Fruit fly (Drosophila melanogaster) whole organism, prepupa: ENCODE measurements around the gene wapl.

Source experiments
- Blimp-1 ChIP-seq: fragments of 200-800 bp; sonication (Bioruptor generic); optimal IDR thresholded peaks from 3 replicates; lab custom pipeline; 2017; ENCODE audit warnings: missing biosample characterization, missing genetic modification characterization, mild to moderate bottlenecking, moderate library complexity, missing genetic modification reagents
- CG11294 ChIP-seq: fragments of 200-800 bp; sonication (Bioruptor generic); IDR thresholded peaks from 2 replicates; pipeline ENCODE4 v1.3.6; 2022; ENCODE audit warnings: missing biosample characterization, missing genetic modification characterization
- CG11762 ChIP-seq: fragments of 200-800 bp; sonication (Bioruptor generic); optimal IDR thresholded peaks from 3 replicates; lab custom pipeline; 2016; ENCODE audit warnings: missing biosample characterization, missing genetic modification characterization; ENCODE audit not compliant: insufficient read depth
- CG15336 ChIP-seq: fragments of 200-800 bp; sonication (Bioruptor generic); IDR thresholded peaks from 2 replicates; pipeline ENCODE4 v1.3.6; 2022; ENCODE audit warnings: missing biosample characterization, missing genetic modification characterization
- CG16779 ChIP-seq: fragments of 200-800 bp; sonication (Bioruptor generic); optimal IDR thresholded peaks from 3 replicates; lab custom pipeline; 2017; ENCODE audit warnings: missing biosample characterization, mild to moderate bottlenecking, missing genetic modification characterization
- CG31627 ChIP-seq: fragments of 200-800 bp; sonication (Bioruptor generic); optimal IDR thresholded peaks from 3 replicates; lab custom pipeline; 2016; ENCODE audit warnings: missing biosample characterization, missing genetic modification characterization
- CG32006 ChIP-seq: fragments of 200-800 bp; sonication (Bioruptor generic); optimal IDR thresholded peaks from 3 replicates; lab custom pipeline; 2017; ENCODE audit warnings: missing biosample characterization, mild to moderate bottlenecking, missing genetic modification characterization
- CG3919 ChIP-seq: fragments of 200-800 bp; sonication (Bioruptor generic); optimal IDR thresholded peaks from 3 replicates; lab custom pipeline; 2016; ENCODE audit warnings: missing biosample characterization, missing genetic modification characterization
- CG4318 ChIP-seq: fragments of 200-800 bp; sonication (Bioruptor generic); optimal IDR thresholded peaks from 3 replicates; lab custom pipeline; 2017; ENCODE audit warnings: missing biosample characterization, mild to moderate bottlenecking, missing genetic modification characterization
- CG6163 ChIP-seq: fragments of 200-800 bp; sonication (Bioruptor generic); IDR thresholded peaks from 3 replicates; pipeline ENCODE4 v1.3.6; 2022; ENCODE audit warnings: missing biosample characterization, missing genetic modification characterization
- CG6854 ChIP-seq: fragments of 200-800 bp; sonication (Bioruptor generic); optimal IDR thresholded peaks from 2 replicates; lab custom pipeline; 2017; ENCODE audit warnings: missing biosample characterization, mild to moderate bottlenecking, missing genetic modification characterization
- CG7368 ChIP-seq: fragments of 200-800 bp; sonication (Bioruptor generic); optimal IDR thresholded peaks from 3 replicates; lab custom pipeline; 2016; ENCODE audit warnings: missing biosample characterization, missing genetic modification characterization
- CG8119 ChIP-seq: fragments of 200-800 bp; sonication (Bioruptor generic); IDR thresholded peaks from 3 replicates; pipeline ENCODE4 v1.3.6; 2022; ENCODE audit warnings: missing biosample characterization, missing genetic modification characterization
- CG8319 ChIP-seq: fragments of 200-800 bp; sonication (Bioruptor generic); optimal IDR thresholded peaks from 3 replicates; lab custom pipeline; 2016; ENCODE audit warnings: missing biosample characterization, missing genetic modification characterization
- CG9139 ChIP-seq: fragments of 200-800 bp; sonication (Bioruptor generic); optimal IDR thresholded peaks from 3 replicates; lab custom pipeline; 2017; ENCODE audit warnings: missing biosample characterization, mild to moderate bottlenecking, missing genetic modification characterization
- Eip78C ChIP-seq: fragments of 200-800 bp; sonication (Bioruptor generic); peaks from one replicate; lab custom pipeline; 2016; ENCODE audit warnings: missing biosample characterization, missing genetic modification characterization
- Eip93F ChIP-seq: fragments of 200-800 bp; sonication (Bioruptor generic); optimal IDR thresholded peaks from 2 replicates; lab custom pipeline; 2016; ENCODE audit warnings: missing biosample characterization, mild to moderate bottlenecking, missing genetic modification characterization
- Ets96B ChIP-seq: fragments of 200-800 bp; optimal IDR thresholded peaks from 2 replicates; lab custom pipeline; 2019; ENCODE audit warnings: missing biosample characterization, mild to moderate bottlenecking, missing genetic modification characterization, moderate library complexity
- Gug ChIP-seq: fragments of 200-800 bp; sonication (Bioruptor generic); IDR thresholded peaks from 2 replicates; pipeline ENCODE4 v1.3.6; 2022; ENCODE audit warnings: missing biosample characterization, missing genetic modification characterization
- Hr38 ChIP-seq: sonication (Bioruptor generic); optimal IDR thresholded peaks from 2 replicates; lab custom pipeline; 2016; ENCODE audit warnings: missing biosample characterization, missing genetic modification characterization
- Hr4 ChIP-seq: fragments of 200-800 bp; sonication (Bioruptor generic); optimal IDR thresholded peaks from 3 replicates; lab custom pipeline; 2016; ENCODE audit warnings: missing biosample characterization, missing genetic modification characterization
- Met ChIP-seq: fragments of 200-800 bp; sonication (Bioruptor generic); optimal IDR thresholded peaks from 3 replicates; lab custom pipeline; 2016; ENCODE audit warnings: missing biosample characterization, missing genetic modification characterization
- Smox ChIP-seq: fragments of 200-800 bp; sonication (Bioruptor generic); optimal IDR thresholded peaks from 3 replicates; lab custom pipeline; 2016; ENCODE audit warnings: missing biosample characterization, missing genetic modification characterization
- achi ChIP-seq: fragments of 200-800 bp; sonication (Bioruptor generic); optimal IDR thresholded peaks from 3 replicates; lab custom pipeline; 2016; ENCODE audit warnings: missing biosample characterization, missing genetic modification characterization
- acj6 ChIP-seq: fragments of 200-800 bp; sonication (Bioruptor generic); optimal IDR thresholded peaks from 3 replicates; lab custom pipeline; 2016; ENCODE audit warnings: missing biosample characterization, missing genetic modification characterization
- dac ChIP-seq: fragments of 200-800 bp; sonication (Bioruptor generic); optimal IDR thresholded peaks from 2 replicates; lab custom pipeline; 2017; ENCODE audit warnings: missing biosample characterization, mild to moderate bottlenecking, missing genetic modification characterization
- eg ChIP-seq: fragments of 200-800 bp; sonication (Bioruptor generic); IDR thresholded peaks from 3 replicates; pipeline ENCODE4 v1.3.6; 2022; ENCODE audit warnings: missing biosample characterization, missing genetic modification characterization
- esn ChIP-seq: fragments of 200-800 bp; sonication (Bioruptor generic); optimal IDR thresholded peaks from 2 replicates; lab custom pipeline; 2016; ENCODE audit warnings: missing biosample characterization, mild to moderate bottlenecking, missing genetic modification characterization, moderate library complexity
- fkh ChIP-seq: fragments of 200-800 bp; sonication (Bioruptor generic); optimal IDR thresholded peaks from 3 replicates; lab custom pipeline; 2017; ENCODE audit warnings: missing biosample characterization, mild to moderate bottlenecking, missing genetic modification characterization, moderate library complexity
- net ChIP-seq: fragments of 200-800 bp; sonication (Bioruptor generic); optimal IDR thresholded peaks from 3 replicates; lab custom pipeline; 2016; ENCODE audit warnings: missing biosample characterization, missing genetic modification characterization
- salr ChIP-seq, 2 experiments: fragments of 200-800 bp; sonication (Bioruptor generic); optimal IDR thresholded peaks; 3 replicates each; lab custom pipeline; 2016 to 2018; ENCODE audit warnings: missing biosample characterization in 2 of 2, missing genetic modification characterization in 2 of 2, mild to moderate bottlenecking in 1 of 2
- svp ChIP-seq: fragments of 200-800 bp; sonication (Bioruptor generic); peaks from one replicate; lab custom pipeline; 2016; ENCODE audit warnings: missing biosample characterization, missing genetic modification characterization
- vri ChIP-seq: fragments of 200-800 bp; sonication (Bioruptor generic); optimal IDR thresholded peaks from 3 replicates; lab custom pipeline; 2016; ENCODE audit warnings: missing biosample characterization, mild to moderate bottlenecking, missing genetic modification characterization

wapl gene

dm6 chrX:2196086-2196732, 37.4 kb upstream of the wapl start (continued):
- TF ChIP-seq CG3919 = peak; percentile 21
- TF ChIP-seq CG8319 (GFP tag; lab: Kevin White, UChicago) = no peak
- peak; percentile 40 for TF ChIP-seq acj6 (GFP tag; lab: Kevin White, UChicago)
- peak; percentile 56 for TF ChIP-seq Met
- TF ChIP-seq CG7368 (GFP tag; lab: Kevin White, UChicago) = peak; percentile 20
- peak; percentile 56 for TF ChIP-seq esn (GFP tag; lab: Kevin White, UChicago)
- TF ChIP-seq CG15336 (GFP tag; lab: Robert Waterston, UW) = peak; percentile 49
- TF ChIP-seq Hr4 (GFP tag; lab: Kevin White, UChicago) = peak; percentile 47
- TF ChIP-seq Smox (GFP tag; lab: Kevin White, UChicago) = peak; percentile 51
- no peak for TF ChIP-seq Hr38 (GFP tag; lab: Kevin White, UChicago)
- peak; percentile 12 for TF ChIP-seq Ets96B (tag; lab: Kevin White, UChicago)
- peak; percentile 44; the same call in 1 of the 2 replicates for TF ChIP-seq CG11294 (GFP tag; lab: Robert Waterston, UW)
- TF ChIP-seq vri = peak; percentile 90
- TF ChIP-seq CG9139 = no peak
- peak; percentile 53; the same call in 2 of the 3 replicates for TF ChIP-seq CG8119 (GFP tag; lab: Robert Waterston, UW)
- TF ChIP-seq CG6163 (GFP tag; lab: Robert Waterston, UW) = peak; percentile 62; the same call in 2 of the 3 replicates
- TF ChIP-seq CG31627 (GFP tag; lab: Kevin White, UChicago) = peak; percentile 48
- no peak for TF ChIP-seq Blimp-1 (GFP tag; lab: Kevin White, UChicago)
- peak; percentile 27 for TF ChIP-seq achi (GFP tag; lab: Kevin White, UChicago)

DNA sequence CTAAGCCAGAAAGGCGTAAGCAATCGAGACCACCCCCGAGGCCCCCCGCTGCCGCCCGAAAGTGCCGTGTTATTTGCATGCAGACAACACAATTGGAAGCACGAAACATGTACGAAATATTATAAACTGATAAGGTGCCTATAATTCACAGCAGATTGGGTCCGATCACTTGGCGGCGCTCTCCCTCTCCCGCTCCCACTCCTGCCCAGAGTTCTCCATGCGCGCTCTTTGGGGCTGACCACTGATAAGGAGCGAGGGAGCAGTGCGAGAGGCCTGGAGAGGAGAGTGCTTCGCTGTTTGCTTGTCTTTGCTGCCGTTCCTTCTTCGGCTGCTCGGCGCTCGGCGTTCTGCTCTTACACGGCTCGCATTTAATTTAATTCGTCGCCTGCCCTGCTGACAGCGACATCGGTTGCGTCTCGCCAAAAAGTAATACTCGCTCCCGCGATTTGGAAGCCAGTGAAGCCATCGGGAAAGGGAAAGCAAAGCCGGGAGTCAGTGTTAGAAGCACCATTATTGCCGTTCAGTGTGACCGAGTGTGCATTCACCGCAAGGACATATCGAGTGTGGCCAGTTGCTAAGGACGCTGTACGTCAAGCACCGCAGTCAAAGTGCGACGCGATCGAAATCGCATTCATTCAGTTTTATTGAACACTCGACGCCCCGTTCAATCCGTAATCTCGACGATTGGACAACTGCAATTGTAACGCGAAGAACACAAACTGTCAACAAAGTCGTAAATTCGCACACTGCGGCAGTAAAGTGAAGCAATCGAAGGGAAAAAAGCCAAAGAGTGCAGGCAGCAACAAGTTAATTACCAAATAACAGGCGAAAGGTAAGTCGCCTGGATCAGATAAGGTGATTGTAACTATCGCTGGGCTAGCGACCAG, 35.7 kb upstream of the wapl start:
- TF ChIP-seq eg (GFP tag; lab: Robert Waterston, UW) (no peak), Gug (GFP tag; lab: Robert Waterston, UW) (no peak), CG3919 (peak; percentile 8), Eip78C (GFP tag; lab: Kevin White, UChicago) (peak; percentile 19), CG16779 (tag; lab: Kevin White, UChicago) (peak; percentile 14), CG11762 (GFP tag; lab: Kevin White, UChicago) (no peak), svp (GFP tag; lab: Kevin White, UChicago) (peak; percentile 84), Eip93F (GFP tag; lab: Kevin White, UChicago) (peak; percentile 38), vri (peak; percentile 75), CG6854 (GFP tag; lab: Kevin White, UChicago) (peak; percentile 7), net (GFP tag; lab: Kevin White, UChicago) (peak; percentile 16), CG15336 (GFP tag; lab: Robert Waterston, UW) (peak; percentile 34; the same call in 1 of the 2 replicates), dac (GFP tag; lab: Kevin White, UChicago) (no peak), salr (GFP tag; optimal IDR thresholded peaks at IDR 0.05; lab: Kevin White, UChicago) (no peak), fkh (GFP tag; lab: Kevin White, UChicago) (peak; percentile 17)

DNA sequence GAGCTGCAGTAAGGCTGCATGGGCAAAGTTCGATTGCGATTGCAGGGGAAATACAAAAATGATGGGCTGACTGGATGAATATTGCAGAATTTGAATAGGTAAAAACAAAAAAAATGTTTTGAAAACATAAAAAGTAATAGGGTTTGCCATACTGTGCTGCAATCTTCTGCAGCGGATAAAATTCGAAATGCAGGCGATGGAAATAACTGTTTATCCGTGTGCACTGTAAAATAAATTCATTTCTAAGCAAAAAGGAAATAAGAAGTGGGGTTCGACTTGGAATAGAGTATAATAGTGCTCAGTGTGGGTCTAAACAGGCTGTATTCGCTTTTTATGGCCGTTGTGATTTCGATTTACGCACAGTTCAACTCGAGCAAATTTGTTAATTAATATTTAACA, 35.0 kb upstream of the wapl start, which contains the start of gene CG14053:
TSS of gene CG14053 (minus strand) at position 101 of the 399 bp plus-strand sequence.
- TF ChIP-seq CG4318 (GFP tag; lab: Kevin White, UChicago) (no peak), Eip93F (GFP tag; lab: Kevin White, UChicago) (no peak), CG32006 (GFP tag; lab: Kevin White, UChicago) (no peak), CG11294 (GFP tag; lab: Robert Waterston, UW) (no peak), Gug (GFP tag; lab: Robert Waterston, UW) (no peak)
